Worm (Caenorhabditis elegans): ENCODE results near the gene haf-1.

- no peak for TF ChIP-seq pes-1 (GFP tag; IDR thresholded peaks at IDR 0.05)
- TF ChIP-seq ceh-13 (GFP tag; optimal IDR thresholded peaks at IDR 0.05): no peak
- no peak for TF ChIP-seq ama-1 (optimal IDR thresholded peaks at IDR 0.05)
- TF ChIP-seq B0310.2 (tag; optimal IDR thresholded peaks at IDR 0.05): no peak
- no peak for TF ChIP-seq sea-1 (GFP tag; conservative IDR thresholded peaks at IDR 0.05)
Measured at ce11 chrIV:17333542-17334281, 42.5 kb upstream of the haf-1 start, which contains the start of gene C49C3.15.

Data from whole organism, early embryonic.